Worm (Caenorhabditis elegans) whole organism, young adult: Measurements from ENCODE around the gene srh-229.

ENCODE experiments used
- F55B11.4 ChIP-seq: sonication (generic microtip); optimal IDR thresholded peaks from 2 replicates; lab custom pipeline; 2016; ENCODE audit warnings: missing compliant biosample characterization, missing genetic modification characterization, borderline replicate concordance; ENCODE audit not compliant: insufficient read depth
- K12H6.12 ChIP-seq: fragments of 200-800 bp; sonication (Bioruptor generic); optimal IDR thresholded peaks from 2 replicates; lab custom pipeline; 2018; ENCODE audit warnings: mild to moderate bottlenecking, missing genetic modification characterization, missing compliant biosample characterization
- ama-1 ChIP-seq, 3 experiments: fragments of 150-350 bp in 1 of 3; sonication (generic microtip) in 2 of 3; optimal IDR thresholded peaks; 2 replicates each; lab custom pipeline; 2014 to 2018; ENCODE audit warnings: missing biosample characterization in 2 of 3, missing genetic modification characterization in 2 of 3, missing genetic modification reagents in 2 of 3
- ceh-58 ChIP-seq: fragments of 200-800 bp; sonication (Bioruptor generic); IDR thresholded peaks from 2 replicates; pipeline ENCODE4 v1.3.6; 2022; ENCODE audit warnings: missing genetic modification characterization, missing compliant biosample characterization
- madf-3 ChIP-seq: fragments of 200-800 bp; sonication (Bioruptor generic); IDR thresholded peaks from 2 replicates; pipeline ENCODE4 v1.3.6; 2022; ENCODE audit warnings: missing genetic modification reagents, missing genetic modification characterization, missing compliant biosample characterization
- madf-6 ChIP-seq: fragments of 200-800 bp; sonication (Bioruptor generic); IDR thresholded peaks from 2 replicates; pipeline ENCODE4 v1.3.6; 2022; ENCODE audit warnings: missing genetic modification reagents, missing genetic modification characterization, missing compliant biosample characterization
- sdz-38 ChIP-seq: sonication (generic microtip); optimal IDR thresholded peaks from 2 replicates; lab custom pipeline; 2016; ENCODE audit warnings: missing genotype, missing genetic modification characterization, missing compliant biosample characterization
- tlf-1 ChIP-seq: fragments of 200-800 bp; sonication (Bioruptor generic); optimal IDR thresholded peaks from 2 replicates; lab custom pipeline; 2018; ENCODE audit warnings: mild to moderate bottlenecking, missing genetic modification characterization, missing compliant biosample characterization
- unc-130 ChIP-seq: sonication (generic microtip); optimal IDR thresholded peaks from 2 replicates; lab custom pipeline; 2016; ENCODE audit warnings: missing genetic modification reagents, missing genetic modification characterization, missing compliant biosample characterization
- unc-62 ChIP-seq: fragments of 150-350 bp; optimal IDR thresholded peaks from 2 replicates; lab custom pipeline; 2014; ENCODE audit warnings: missing biosample characterization, missing genetic modification reagents, missing genetic modification characterization

DNA sequence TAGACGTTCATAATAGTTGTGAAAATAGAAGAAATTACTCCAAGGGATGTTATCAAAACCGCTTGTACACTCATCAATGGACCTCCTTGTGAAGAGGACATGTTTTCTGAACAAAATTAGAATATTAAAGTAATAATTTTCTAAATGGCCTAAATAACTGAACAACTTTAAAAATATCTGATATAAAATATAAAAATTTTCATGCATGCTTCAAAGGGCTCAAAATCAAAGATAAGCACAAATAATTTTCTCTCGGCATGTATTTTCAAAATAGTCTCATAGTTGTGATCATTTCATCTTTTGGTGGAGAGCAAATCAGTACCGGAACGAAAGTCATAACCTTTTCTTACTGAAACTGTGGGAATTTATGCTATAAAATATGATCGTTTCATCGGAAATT is 19.2 kb downstream of the srh-229 start, which contains the start of gene srbc-8:
- TF ChIP-seq F55B11.4 (tag; lab: Kevin White, UChicago) = no peak
- no peak for TF ChIP-seq madf-3 (GFP tag; lab: Robert Waterston, UW)
- no peak for TF ChIP-seq sdz-38
- no peak for TF ChIP-seq madf-6
- TF ChIP-seq ama-1 (optimal IDR thresholded peaks at IDR 0.05; lab: Kevin White, UChicago) = no peak
- TF ChIP-seq ama-1 (GFP tag; optimal IDR thresholded peaks at IDR 0.05; lab: Kevin White, UChicago) = no peak
- TF ChIP-seq ceh-58 (GFP tag; lab: Robert Waterston, UW) = no peak
- no peak for TF ChIP-seq tlf-1 (GFP tag; lab: Kevin White, UChicago)
- TF ChIP-seq unc-130 (GFP tag; lab: Kevin White, UChicago) = no peak
- TF ChIP-seq unc-62 = no peak
- TF ChIP-seq K12H6.12 = no peak
